Worm (Caenorhabditis elegans) whole organism, L3 larva: ENCODE measurements around the gene T25G12.6.

ENCODE experiments used
- ZK546.5 ChIP-seq: sonication (generic microtip); optimal IDR thresholded peaks from 2 replicates; lab custom pipeline; 2017; ENCODE audit warnings: missing biosample characterization, missing genetic modification characterization
- aly-2 ChIP-seq: fragments of 150-350 bp; optimal IDR thresholded peaks from 2 replicates; lab custom pipeline; 2014; ENCODE audit warnings: missing biosample characterization, missing genetic modification characterization
- ceh-16 ChIP-seq: sonication (generic microtip); optimal IDR thresholded peaks from 2 replicates; lab custom pipeline; 2017; ENCODE audit warnings: missing biosample characterization, missing genetic modification characterization
- ceh-28 ChIP-seq: fragments of 150-350 bp; optimal IDR thresholded peaks from 2 replicates; lab custom pipeline; 2014; ENCODE audit warnings: missing biosample characterization, missing genetic modification reagents, missing genetic modification characterization
- ceh-82 ChIP-seq: fragments of 150-350 bp; optimal IDR thresholded peaks from 2 replicates; lab custom pipeline; 2014; ENCODE audit warnings: missing biosample characterization, missing genetic modification characterization
- ceh-9 ChIP-seq: sonication (generic microtip); optimal IDR thresholded peaks from 2 replicates; lab custom pipeline; 2018; ENCODE audit warnings: missing biosample characterization, missing genetic modification characterization
- daf-12 ChIP-seq: fragments of 150-350 bp; optimal IDR thresholded peaks from 2 replicates; lab custom pipeline; 2014; ENCODE audit warnings: missing biosample characterization, missing genetic modification reagents, missing genetic modification characterization
- egl-27 ChIP-seq: sonication (generic microtip); optimal IDR thresholded peaks from 4 replicates; lab custom pipeline; 2017; ENCODE audit warnings: missing biosample characterization, missing genetic modification reagents, missing genetic modification characterization
- elt-2 ChIP-seq: sonication (generic microtip); optimal IDR thresholded peaks from 2 replicates; lab custom pipeline; 2016; ENCODE audit warnings: missing genetic modification reagents, mild to moderate bottlenecking, missing genetic modification characterization, missing compliant biosample characterization
- elt-3 ChIP-seq, 3 experiments: fragments of 150-350 bp in 1 of 3; sonication (generic microtip) in 2 of 3; optimal IDR thresholded peaks; 2 replicates in 2 of 3; 4 replicates in 1 of 3; lab custom pipeline; 2014 to 2017; ENCODE audit warnings: missing biosample characterization in 3 of 3, missing genetic modification characterization in 3 of 3
- eor-1 ChIP-seq, 2 experiments: fragments of 150-350 bp; optimal IDR thresholded peaks; 2 replicates each; lab custom pipeline; 2014 to 2018; ENCODE audit warnings: missing biosample characterization in 2 of 2, missing genetic modification characterization in 2 of 2
- fkh-10 ChIP-seq: sonication (generic microtip); optimal IDR thresholded peaks from 2 replicates; lab custom pipeline; 2017; ENCODE audit warnings: missing biosample characterization, missing genetic modification reagents, missing genetic modification characterization
- fos-1 ChIP-seq: fragments of 150-350 bp; optimal IDR thresholded peaks from 2 replicates; lab custom pipeline; 2014; ENCODE audit warnings: missing biosample characterization, missing genetic modification characterization
- hmg-11 ChIP-seq: sonication (generic microtip); optimal IDR thresholded peaks from 2 replicates; lab custom pipeline; 2016; ENCODE audit warnings: missing genetic modification characterization, missing compliant biosample characterization
- lin-15B ChIP-seq: fragments of 150-350 bp; optimal IDR thresholded peaks from 2 replicates; lab custom pipeline; 2014; ENCODE audit warnings: missing biosample characterization, missing genetic modification characterization
- lsy-12 ChIP-seq: sonication (generic microtip); optimal IDR thresholded peaks from 2 replicates; lab custom pipeline; 2016; ENCODE audit warnings: mild to moderate bottlenecking, missing genetic modification characterization, missing compliant biosample characterization
- mdl-1 ChIP-seq: fragments of 150-350 bp; optimal IDR thresholded peaks from 2 replicates; lab custom pipeline; 2014; ENCODE audit warnings: missing biosample characterization, missing genetic modification characterization
- mml-1 ChIP-seq: fragments of 150-350 bp; sonication (generic microtip); optimal IDR thresholded peaks from 3 replicates; lab custom pipeline; 2014; ENCODE audit warnings: missing biosample characterization, missing genetic modification characterization
- nfya-1 ChIP-seq: sonication (generic microtip); optimal IDR thresholded peaks from 2 replicates; lab custom pipeline; 2017; ENCODE audit warnings: missing genetic modification characterization, mild to moderate bottlenecking, missing compliant biosample characterization, antibody characterized with exemption, moderate library complexity; ENCODE audit not compliant: insufficient read depth
- nhr-23 ChIP-seq: fragments of 150-350 bp; optimal IDR thresholded peaks from 2 replicates; lab custom pipeline; 2014; ENCODE audit warnings: missing biosample characterization, missing genetic modification reagents, missing genetic modification characterization
- nhr-237 ChIP-seq: fragments of 150-350 bp; optimal IDR thresholded peaks from 2 replicates; lab custom pipeline; 2014; ENCODE audit warnings: missing biosample characterization, missing genetic modification characterization
- nhr-25 ChIP-seq: sonication (generic microtip); optimal IDR thresholded peaks from 2 replicates; lab custom pipeline; 2017; ENCODE audit warnings: missing biosample characterization, missing genetic modification characterization
- nhr-28 ChIP-seq: fragments of 150-350 bp; optimal IDR thresholded peaks from 2 replicates; lab custom pipeline; 2014; ENCODE audit warnings: missing biosample characterization, missing genetic modification characterization
- nhr-43 ChIP-seq: sonication (generic microtip); optimal IDR thresholded peaks from 2 replicates; lab custom pipeline; 2016; ENCODE audit warnings: mild to moderate bottlenecking, missing genetic modification characterization, missing compliant biosample characterization; ENCODE audit not compliant: poor library complexity, severe bottlenecking
- nhr-67 ChIP-seq: fragments of 150-350 bp; optimal IDR thresholded peaks from 2 replicates; lab custom pipeline; 2014; ENCODE audit warnings: missing biosample characterization, missing genetic modification characterization
- nhr-76 ChIP-seq: fragments of 150-350 bp; sonication (generic microtip); optimal IDR thresholded peaks from 5 replicates; lab custom pipeline; 2014; ENCODE audit warnings: missing biosample characterization, missing genetic modification characterization
- pha-4 ChIP-seq: fragments of 150-350 bp; optimal IDR thresholded peaks from 2 replicates; lab custom pipeline; 2014; ENCODE audit warnings: missing biosample characterization, missing genetic modification reagents, missing genetic modification characterization
- pqm-1 ChIP-seq: fragments of 150-350 bp; optimal IDR thresholded peaks from 2 replicates; lab custom pipeline; 2017; ENCODE audit warnings: missing biosample characterization, missing genetic modification characterization, inconsistent platforms
- skn-1 ChIP-seq: fragments of 150-350 bp; optimal IDR thresholded peaks from 2 replicates; lab custom pipeline; 2014; ENCODE audit warnings: missing biosample characterization, missing genetic modification characterization
- unc-39 ChIP-seq: sonication (generic microtip); optimal IDR thresholded peaks from 4 replicates; lab custom pipeline; 2017; ENCODE audit warnings: missing biosample characterization, missing genetic modification characterization
- unc-62 ChIP-seq: fragments of 150-350 bp; sonication (generic microtip); optimal IDR thresholded peaks from 4 replicates; lab custom pipeline; 2014; ENCODE audit warnings: missing biosample characterization, missing genetic modification reagents, missing genetic modification characterization
- zag-1 ChIP-seq: fragments of 150-350 bp; optimal IDR thresholded peaks from 2 replicates; lab custom pipeline; 2014; ENCODE audit warnings: missing biosample characterization, missing genetic modification characterization
- ztf-11 ChIP-seq: fragments of 150-350 bp; optimal IDR thresholded peaks from 2 replicates; lab custom pipeline; 2014; ENCODE audit warnings: missing biosample characterization, missing genetic modification characterization

T25G12.6 gene

DNA sequence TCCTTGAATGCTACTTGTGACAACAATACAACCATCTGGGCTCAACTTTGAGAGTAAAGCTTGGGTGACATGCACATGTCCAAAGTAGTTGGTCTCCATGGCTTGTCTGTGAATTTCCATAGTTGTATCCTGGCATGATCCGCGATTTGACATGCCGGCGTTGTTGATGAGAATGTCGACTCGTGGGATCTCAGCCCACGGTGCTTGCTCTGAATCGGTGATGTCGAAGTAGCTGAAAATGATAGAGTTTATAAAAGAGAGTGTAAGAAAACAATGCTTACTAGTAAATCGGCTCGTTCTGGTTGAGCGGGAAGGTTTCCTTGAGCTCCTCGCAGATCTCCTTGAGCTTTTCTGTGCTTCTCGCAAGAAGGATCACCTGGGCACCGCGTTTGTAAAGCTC lies 5.0 kb upstream of the T25G12.6 start:
- no peak for TF ChIP-seq nfya-1 (tag; lab: Kevin White, UChicago)
- no peak for TF ChIP-seq nhr-237
- no peak for TF ChIP-seq nhr-76
- no peak for TF ChIP-seq eor-1 (tag; optimal IDR thresholded peaks at IDR 0.05; lab: Kevin White, UChicago)
- no peak for TF ChIP-seq ztf-11 (tag; lab: Kevin White, UChicago)
- no peak for TF ChIP-seq nhr-67 (tag; lab: Kevin White, UChicago)
- TF ChIP-seq lin-15B (tag; lab: Kevin White, UChicago): no peak
- TF ChIP-seq daf-12 (tag; lab: Kevin White, UChicago): no peak

DNA sequence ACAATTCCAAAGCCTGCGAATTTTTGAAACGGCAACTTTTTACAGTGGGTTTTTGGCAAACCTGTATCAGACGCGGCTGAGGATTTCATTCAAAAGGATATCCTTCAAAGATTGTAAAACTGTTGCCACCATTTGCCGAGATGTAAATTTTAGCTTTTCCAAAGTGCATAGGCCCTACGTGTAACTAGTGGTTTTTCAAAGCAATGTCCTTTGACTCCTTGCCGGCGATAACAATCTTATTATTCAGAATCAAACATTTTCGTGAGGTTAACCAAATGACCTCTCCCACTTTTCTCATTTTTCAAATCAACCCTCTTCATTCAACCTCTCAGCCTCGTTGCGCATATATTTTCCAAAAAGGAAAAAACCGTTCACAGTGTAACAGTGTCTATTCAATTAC lies 1.3 kb upstream of the T25G12.6 start, which contains the start of gene T25G12.3:
T25G12.3 (plus strand) TSS at position 301 of the 400 bp plus-strand sequence.
- TF ChIP-seq ceh-28 (tag; lab: Kevin White, UChicago) (no peak), nhr-25 (tag; lab: Kevin White, UChicago) (peak; percentile 67)

DNA sequence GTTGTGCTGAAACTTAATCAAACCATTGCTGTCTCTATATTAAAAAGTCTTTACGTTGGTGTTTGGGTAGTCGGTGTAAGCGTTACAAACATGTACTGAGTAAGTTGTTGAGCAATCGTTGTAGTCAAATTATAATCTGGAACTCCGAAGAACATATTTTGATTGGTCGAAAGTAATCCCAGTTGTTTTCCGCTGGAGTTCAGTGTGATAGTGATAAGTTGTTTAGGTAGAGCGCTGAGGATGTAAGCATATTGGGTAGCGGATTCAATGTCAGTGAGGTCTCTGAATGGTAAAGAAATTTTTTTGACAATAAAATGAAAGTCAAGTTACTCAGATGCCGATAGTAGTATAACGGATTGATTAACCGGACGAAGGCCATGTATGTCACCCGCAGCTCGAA lies 2.6 kb downstream of the T25G12.6 start:
- TF ChIP-seq daf-12 (tag; lab: Kevin White, UChicago) (no peak), ceh-16 (no peak), fos-1 (tag; lab: Kevin White, UChicago) (no peak), pqm-1 (tag; lab: Kevin White, UChicago) (no peak), nhr-67 (tag; lab: Kevin White, UChicago) (no peak), nhr-23 (tag; lab: Kevin White, UChicago) (no peak), nfya-1 (tag; lab: Kevin White, UChicago) (no peak), nhr-25 (tag; lab: Kevin White, UChicago) (no peak), fkh-10 (GFP tag; lab: Kevin White, UChicago) (no peak), skn-1 (tag; lab: Kevin White, UChicago) (no peak), zag-1 (no peak), mml-1 (tag; lab: Kevin White, UChicago) (no peak), egl-27 (tag; lab: Kevin White, UChicago) (no peak), unc-39 (tag; lab: Kevin White, UChicago) (no peak), nhr-237 (no peak), nhr-28 (tag; lab: Kevin White, UChicago) (no peak)

DNA sequence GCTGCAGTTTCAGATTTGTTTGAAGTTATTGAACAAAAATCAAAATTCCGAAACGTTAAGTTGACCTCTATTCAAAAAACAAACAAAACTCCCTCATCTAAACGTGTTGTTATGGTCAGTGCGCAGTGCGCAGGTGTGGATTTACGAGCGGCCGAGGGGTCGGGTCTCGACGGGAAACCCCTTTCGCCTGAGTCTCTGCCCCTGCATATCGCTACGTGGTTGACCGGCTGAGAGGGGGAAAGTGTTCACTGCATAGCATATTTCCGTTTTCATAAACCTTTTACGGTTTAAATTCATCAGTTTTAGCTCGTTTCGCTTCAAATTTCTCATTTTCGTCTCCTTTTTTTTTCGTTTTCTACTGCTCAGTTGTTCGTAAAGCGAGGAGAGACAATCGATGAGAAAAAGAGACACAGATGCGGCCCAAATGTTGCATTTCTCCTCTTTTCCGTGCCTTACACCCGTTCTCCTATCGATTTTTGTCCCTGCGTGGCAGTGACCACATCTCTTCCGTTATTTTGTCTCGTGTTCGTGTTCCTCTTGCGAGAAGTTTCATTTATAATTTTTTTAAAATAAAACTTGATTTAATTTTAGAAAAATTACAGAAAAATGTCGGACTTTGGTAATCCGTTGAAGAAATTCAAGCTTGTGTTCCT lies 8.0 kb downstream of the T25G12.6 start, which contains the start of gene rab-6.2:
rab-6.2 (plus strand) TSS at position 603 of the 653 bp plus-strand sequence.
- TF ChIP-seq aly-2 (tag; lab: Kevin White, UChicago) (no peak), egl-27 (tag; lab: Kevin White, UChicago) (no peak), hmg-11 (tag; lab: Kevin White, UChicago) (peak; percentile 41), ZK546.5 (tag; lab: Kevin White, UChicago) (no peak), daf-12 (tag; lab: Kevin White, UChicago) (no peak), nfya-1 (tag; lab: Kevin White, UChicago) (peak; percentile 15), elt-3 (tag; optimal IDR thresholded peaks at IDR 0.05; lab: Kevin White, UChicago) (no peak), ceh-28 (tag; lab: Kevin White, UChicago) (no peak), ceh-9 (tag; lab: Kevin White, UChicago) (no peak), mdl-1 (no peak), nhr-25 (tag; lab: Kevin White, UChicago) (no peak), lsy-12 (no peak), pha-4 (tag; lab: Kevin White, UChicago) (peak; percentile 46), unc-62 (GFP tag; lab: Kevin White, UChicago) (no peak)

DNA sequence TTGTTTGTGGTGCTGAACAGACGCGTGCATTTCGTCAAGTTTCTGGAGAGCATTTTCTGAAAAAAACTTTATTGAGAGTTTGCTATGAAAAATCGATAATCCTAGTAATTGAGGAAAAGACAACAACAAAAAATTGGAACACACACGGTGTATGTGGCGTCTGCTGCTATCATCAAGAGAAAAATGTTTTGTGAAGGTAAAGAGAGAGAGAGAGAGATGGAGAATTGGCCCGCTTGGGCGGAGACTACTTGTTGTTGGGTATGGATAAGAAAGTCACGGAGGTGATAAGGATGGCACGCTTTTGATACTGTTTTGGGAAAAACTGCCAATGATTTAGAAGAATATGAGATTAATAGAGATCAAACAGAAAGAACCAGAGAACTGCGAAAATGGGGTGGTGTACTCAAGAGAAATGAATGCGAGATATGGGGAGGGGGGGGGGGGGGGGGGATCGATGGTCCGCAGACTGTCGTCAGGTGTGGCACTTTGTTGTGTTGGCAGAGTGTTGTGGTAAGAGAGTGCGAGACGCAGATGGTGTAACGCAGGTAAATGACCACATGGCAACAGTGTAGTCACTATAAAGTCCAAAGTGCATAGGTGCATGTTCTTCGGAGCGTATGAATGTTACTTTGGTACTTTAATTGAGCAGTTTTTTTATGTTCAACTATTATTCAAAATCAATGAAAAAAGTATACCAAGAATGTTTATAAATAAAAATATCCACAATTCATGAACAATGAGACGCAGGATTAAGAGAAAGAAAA lies 12.8 kb downstream of the T25G12.6 start, which contains the start of gene acdh-7:
acdh-7 (minus strand) TSS at position 56 of the 764 bp plus-strand sequence.
- TF ChIP-seq elt-2: peak; percentile 76
- TF ChIP-seq nfya-1 (tag; lab: Kevin White, UChicago): peak; percentile 28
- TF ChIP-seq ceh-82 (tag; lab: Kevin White, UChicago): no peak
- peak; percentile 64 for TF ChIP-seq ceh-28 (tag; lab: Kevin White, UChicago)
- peak; percentile 20 for TF ChIP-seq pqm-1 (tag; lab: Kevin White, UChicago)
- peak in 2 of 3 experiments; percentile 21 to 38 for TF ChIP-seq elt-3 (tag; optimal IDR thresholded peaks at IDR 0.05; lab: Kevin White, UChicago)
- TF ChIP-seq nhr-43 (tag; lab: Kevin White, UChicago): peak; percentile 14
- TF ChIP-seq ceh-9 (tag; lab: Kevin White, UChicago): no peak
